Fruit fly (Drosophila melanogaster) whole organism, embryonic: ENCODE data around the gene tws.

Source experiments
- Ada2b ChIP-seq: fragments of 200-800 bp; sonication (Bioruptor generic); IDR thresholded peaks from 2 replicates; pipeline ENCODE4 v1.3.6; 2022; ENCODE audit warnings: missing biosample characterization, missing genetic modification characterization
- Aef1 ChIP-seq: fragments of 200-800 bp; sonication (Bioruptor generic); IDR thresholded peaks from 3 replicates; pipeline ENCODE4 v1.3.6; 2022; ENCODE audit warnings: missing biosample characterization, missing genetic modification characterization
- Antp ChIP-seq: fragments of 200-800 bp; sonication (Bioruptor generic); optimal IDR thresholded peaks from 3 replicates; lab custom pipeline; 2016; ENCODE audit warnings: missing biosample characterization, missing genetic modification characterization
- Atf-2 ChIP-seq: fragments of 200-800 bp; sonication (Bioruptor generic); optimal IDR thresholded peaks from 2 replicates; lab custom pipeline; 2016; ENCODE audit warnings: missing biosample characterization, missing genetic modification characterization
- BEAF-32 ChIP-seq: fragments of 200-800 bp; sonication (Bioruptor generic); optimal IDR thresholded peaks from 3 replicates; lab custom pipeline; 2017; ENCODE audit warnings: missing biosample characterization, missing genetic modification characterization, mild to moderate bottlenecking, moderate library complexity, missing genetic modification reagents
- BtbVII ChIP-seq: fragments of 200-800 bp; sonication (Bioruptor generic); optimal IDR thresholded peaks from 3 replicates; lab custom pipeline; 2017; ENCODE audit warnings: missing biosample characterization, mild to moderate bottlenecking, missing genetic modification characterization
- C15 ChIP-seq: fragments of 200-800 bp; sonication (Bioruptor generic); IDR thresholded peaks from 3 replicates; pipeline ENCODE4 v1.3.6; 2022; ENCODE audit warnings: missing biosample characterization, missing genetic modification characterization
- CG10209 ChIP-seq: fragments of 200-800 bp; sonication (Bioruptor generic); optimal IDR thresholded peaks from 3 replicates; lab custom pipeline; 2017; ENCODE audit warnings: missing biosample characterization, mild to moderate bottlenecking, missing genetic modification characterization, missing genetic modification reagents
- CG12104 ChIP-seq: fragments of 200-800 bp; sonication (Bioruptor generic); optimal IDR thresholded peaks from 3 replicates; lab custom pipeline; 2016; ENCODE audit warnings: missing biosample characterization, missing genetic modification characterization
- CG12391 ChIP-seq: fragments of 200-800 bp; sonication (Bioruptor generic); optimal IDR thresholded peaks from 3 replicates; lab custom pipeline; 2018; ENCODE audit warnings: missing biosample characterization, mild to moderate bottlenecking, missing genetic modification characterization, moderate library complexity
- CG13894 ChIP-seq: fragments of 200-800 bp; sonication (Bioruptor generic); optimal IDR thresholded peaks from 3 replicates; lab custom pipeline; 2018; ENCODE audit warnings: missing biosample characterization, mild to moderate bottlenecking, missing genetic modification characterization, moderate library complexity
- CG14667 ChIP-seq: fragments of 200-800 bp; sonication (Bioruptor generic); IDR thresholded peaks from 2 replicates; pipeline ENCODE4 v1.3.6; 2022; ENCODE audit warnings: missing biosample characterization, missing genetic modification characterization
- CG15514 ChIP-seq: fragments of 200-800 bp; sonication (Bioruptor generic); optimal IDR thresholded peaks from 3 replicates; lab custom pipeline; 2017; ENCODE audit warnings: missing biosample characterization, missing genetic modification characterization, mild to moderate bottlenecking, moderate library complexity, missing genetic modification reagents
- CG18011 ChIP-seq: fragments of 200-800 bp; sonication (Bioruptor generic); optimal IDR thresholded peaks from 2 replicates; lab custom pipeline; 2017; ENCODE audit warnings: missing biosample characterization, missing genetic modification characterization, mild to moderate bottlenecking, moderate library complexity, missing genotype
- CG18262 ChIP-seq: fragments of 200-800 bp; optimal IDR thresholded peaks from 3 replicates; lab custom pipeline; 2019; ENCODE audit warnings: missing biosample characterization, mild to moderate bottlenecking, missing genetic modification characterization, moderate library complexity
- CG18764 ChIP-seq: fragments of 200-800 bp; sonication (Bioruptor generic); optimal IDR thresholded peaks from 3 replicates; lab custom pipeline; 2016; ENCODE audit warnings: missing biosample characterization, missing genetic modification characterization
- CG2202 ChIP-seq: fragments of 200-800 bp; sonication (Bioruptor generic); optimal IDR thresholded peaks from 2 replicates; lab custom pipeline; 2018; ENCODE audit warnings: missing biosample characterization, mild to moderate bottlenecking, missing genetic modification characterization
- CG30431 ChIP-seq: fragments of 200-800 bp; sonication (Bioruptor generic); optimal IDR thresholded peaks from 2 replicates; lab custom pipeline; 2017; ENCODE audit warnings: missing biosample characterization, missing genetic modification characterization
- CG34376 ChIP-seq: fragments of 200-800 bp; sonication (Bioruptor generic); optimal IDR thresholded peaks from 2 replicates; lab custom pipeline; 2018; ENCODE audit warnings: missing biosample characterization, mild to moderate bottlenecking, missing genetic modification characterization
- CG3847 ChIP-seq: fragments of 200-800 bp; sonication (Bioruptor generic); IDR thresholded peaks from 2 replicates; pipeline ENCODE4 v1.3.6; 2022; ENCODE audit warnings: missing biosample characterization, missing genetic modification characterization
- CG4282 ChIP-seq: fragments of 200-800 bp; sonication (Bioruptor generic); optimal IDR thresholded peaks from 2 replicates; lab custom pipeline; 2016; ENCODE audit warnings: missing biosample characterization, missing genetic modification characterization
- CG4328 ChIP-seq: fragments of 200-800 bp; sonication (Bioruptor generic); optimal IDR thresholded peaks from 3 replicates; lab custom pipeline; 2017; ENCODE audit warnings: missing biosample characterization, missing genetic modification reagents, missing genetic modification characterization
- CG4617 ChIP-seq: fragments of 200-800 bp; sonication (Bioruptor generic); optimal IDR thresholded peaks from 3 replicates; lab custom pipeline; 2016; ENCODE audit warnings: missing biosample characterization, missing genetic modification characterization, borderline replicate concordance
- CG5953 ChIP-seq: fragments of 200-800 bp; sonication (Bioruptor generic); IDR thresholded peaks from 2 replicates; pipeline ENCODE4 v1.3.6; 2022; ENCODE audit warnings: missing biosample characterization, missing genetic modification characterization
- CG7987 ChIP-seq: fragments of 200-800 bp; sonication (Bioruptor generic); optimal IDR thresholded peaks from 2 replicates; lab custom pipeline; 2018; ENCODE audit warnings: missing biosample characterization, mild to moderate bottlenecking, missing genetic modification characterization, moderate library complexity
- CkIIα-i1 ChIP-seq: fragments of 200-800 bp; sonication (Bioruptor generic); IDR thresholded peaks from 2 replicates; pipeline ENCODE4 v1.3.6; 2022; ENCODE audit warnings: missing biosample characterization, missing genetic modification characterization
- Dbx ChIP-seq: fragments of 200-800 bp; sonication (Bioruptor generic); IDR thresholded peaks from 3 replicates; pipeline ENCODE4 v1.3.6; 2022; ENCODE audit warnings: missing biosample characterization, missing genetic modification characterization
- Dp ChIP-seq: fragments of 200-800 bp; sonication (Bioruptor generic); optimal IDR thresholded peaks from 2 replicates; lab custom pipeline; 2018; ENCODE audit warnings: missing biosample characterization, mild to moderate bottlenecking, missing genetic modification characterization, moderate library complexity
- ERR ChIP-seq: fragments of 200-800 bp; sonication (Bioruptor generic); optimal IDR thresholded peaks from 2 replicates; lab custom pipeline; 2016; ENCODE audit warnings: missing biosample characterization, missing genetic modification characterization
- Eip74EF ChIP-seq, 2 experiments: fragments of 200-800 bp in 1 of 2; fragments of >200 bp in 1 of 2; sonication (Bioruptor generic) in 1 of 2; optimal IDR thresholded peaks; 2 replicates each; lab custom pipeline; 2017 to 2019; ENCODE audit warnings: missing biosample characterization in 2 of 2, missing genetic modification characterization in 2 of 2, mild to moderate bottlenecking in 1 of 2, moderate library complexity in 1 of 2
- Ets65A ChIP-seq: fragments of 200-800 bp; sonication (Bioruptor generic); peaks from one replicate; lab custom pipeline; 2016; ENCODE audit warnings: missing biosample characterization, missing genetic modification characterization
- Hr51 ChIP-seq, 2 experiments: fragments of 200-800 bp; sonication (Bioruptor generic); optimal IDR thresholded peaks; 2 replicates in 1 of 2; 3 replicates in 1 of 2; lab custom pipeline; 2016 to 2018; ENCODE audit warnings: missing biosample characterization in 2 of 2, missing genetic modification characterization in 2 of 2, mild to moderate bottlenecking in 1 of 2, moderate library complexity in 1 of 2
- Rx ChIP-seq: fragments of 200-800 bp; sonication (Bioruptor generic); IDR thresholded peaks from 2 replicates; pipeline ENCODE4 v1.3.6; 2022; ENCODE audit warnings: missing biosample characterization, missing genetic modification characterization
- Sox102F ChIP-seq: fragments of 200-800 bp; sonication (Bioruptor generic); optimal IDR thresholded peaks from 2 replicates; lab custom pipeline; 2018; ENCODE audit warnings: missing biosample characterization, mild to moderate bottlenecking, missing genetic modification characterization, moderate library complexity
- bbx ChIP-seq: fragments of 200-800 bp; sonication (Bioruptor generic); IDR thresholded peaks from 2 replicates; pipeline ENCODE4 v1.3.6; 2022; ENCODE audit warnings: missing biosample characterization, missing genetic modification characterization; ENCODE audit not compliant: partially characterized antibody
- cato ChIP-seq: fragments of 200-800 bp; sonication (Bioruptor generic); optimal IDR thresholded peaks from 2 replicates; lab custom pipeline; 2016; ENCODE audit warnings: missing biosample characterization, missing genetic modification characterization, borderline replicate concordance
- caup ChIP-seq: fragments of 200-800 bp; sonication (Bioruptor generic); optimal IDR thresholded peaks from 3 replicates; lab custom pipeline; 2017; ENCODE audit warnings: missing biosample characterization, mild to moderate bottlenecking, missing genetic modification characterization, moderate library complexity; ENCODE audit not compliant: severe bottlenecking
- chif ChIP-seq, 2 experiments: fragments of 200-800 bp; sonication (Bioruptor generic); optimal IDR thresholded peaks; 3 replicates each; lab custom pipeline; 2016; ENCODE audit warnings: missing biosample characterization in 2 of 2, missing genetic modification characterization in 2 of 2
- corto ChIP-seq: fragments of 200-800 bp; sonication (Bioruptor generic); optimal IDR thresholded peaks from 2 replicates; lab custom pipeline; 2016; ENCODE audit warnings: missing biosample characterization, mild to moderate bottlenecking, missing genetic modification characterization, moderate library complexity
- crc ChIP-seq: fragments of 200-800 bp; sonication (Bioruptor generic); optimal IDR thresholded peaks from 2 replicates; lab custom pipeline; 2016; ENCODE audit warnings: missing biosample characterization, missing genetic modification characterization
- fd3F ChIP-seq: fragments of 200-800 bp; sonication (Bioruptor generic); optimal IDR thresholded peaks from 2 replicates; lab custom pipeline; 2018; ENCODE audit warnings: missing biosample characterization, mild to moderate bottlenecking, missing genetic modification characterization, moderate library complexity
- lilli ChIP-seq: fragments of 200-800 bp; sonication (Bioruptor generic); optimal IDR thresholded peaks from 3 replicates; lab custom pipeline; 2016; ENCODE audit warnings: missing biosample characterization, missing genetic modification characterization
- nerfin-2 ChIP-seq: fragments of 200-800 bp; sonication (Bioruptor generic); IDR thresholded peaks from 2 replicates; pipeline ENCODE4 v1.3.6; 2022; ENCODE audit warnings: missing biosample characterization, missing genetic modification characterization; ENCODE audit not compliant: partially characterized antibody
- oc ChIP-seq: fragments of 200-800 bp; sonication (Bioruptor generic); optimal IDR thresholded peaks from 2 replicates; lab custom pipeline; 2018; ENCODE audit warnings: missing biosample characterization, mild to moderate bottlenecking, missing genetic modification characterization, moderate library complexity
- pnt ChIP-seq: fragments of 200-800 bp; sonication (Bioruptor generic); optimal IDR thresholded peaks from 3 replicates; lab custom pipeline; 2016; ENCODE audit warnings: missing biosample characterization, missing genetic modification characterization
- pum ChIP-seq: fragments of 200-800 bp; sonication (Bioruptor generic); optimal IDR thresholded peaks from 2 replicates; lab custom pipeline; 2016; ENCODE audit warnings: missing biosample characterization, missing genetic modification characterization
- shn ChIP-seq: fragments of 200-800 bp; sonication (Bioruptor generic); optimal IDR thresholded peaks from 3 replicates; lab custom pipeline; 2016; ENCODE audit warnings: missing biosample characterization, missing genetic modification characterization
- sisA ChIP-seq: fragments of 200-800 bp; sonication (Bioruptor generic); IDR thresholded peaks from 2 replicates; pipeline ENCODE4 v1.3.6; 2022; ENCODE audit warnings: missing biosample characterization, missing genetic modification characterization
- so ChIP-seq: fragments of 200-800 bp; sonication (Bioruptor generic); IDR thresholded peaks from 3 replicates; pipeline ENCODE4 v1.3.6; 2022; ENCODE audit warnings: missing biosample characterization, missing genetic modification characterization
- toy ChIP-seq: fragments of 200-800 bp; sonication (Bioruptor generic); IDR thresholded peaks from 2 replicates; pipeline ENCODE4 v1.3.6; 2022; ENCODE audit warnings: missing biosample characterization, missing genetic modification characterization

Gene tws

dm6 chr3R:10084914-10085313 is 54.7 kb downstream of the tws start (continued):
- TF ChIP-seq so, result no peak
- no peak for TF ChIP-seq CG4282 (GFP tag; lab: Kevin White, UChicago)
- peak; percentile 59 for TF ChIP-seq corto (GFP tag; lab: Kevin White, UChicago)
- TF ChIP-seq Antp (GFP tag; lab: Kevin White, UChicago), result peak; percentile 25
- TF ChIP-seq CG13894 (tag; lab: Kevin White, UChicago), result peak; percentile 20
- peak; percentile 31 for TF ChIP-seq fd3F (GFP tag; lab: Kevin White, UChicago)
- no peak for TF ChIP-seq nerfin-2 (GFP tag; lab: Robert Waterston, UW)
- no peak for TF ChIP-seq Rx (GFP tag; lab: Robert Waterston, UW)
- TF ChIP-seq CG4328 (GFP tag; lab: Kevin White, UChicago), result no peak
- no peak for TF ChIP-seq CG5953 (GFP tag; lab: Robert Waterston, UW)
- 0 out of 3 replicates have a peak, but pooled peaks have one; percentile 61 for TF ChIP-seq C15 (GFP tag; lab: Robert Waterston, UW)
- TF ChIP-seq CG4617 (GFP tag; lab: Kevin White, UChicago), result no peak
- TF ChIP-seq sisA (GFP tag; lab: Robert Waterston, UW), result peak; percentile 33; the same call in 1 of the 2 replicates
- TF ChIP-seq oc (tag; lab: Kevin White, UChicago), result no peak
- TF ChIP-seq ERR (GFP tag; lab: Kevin White, UChicago), result peak; percentile 5
- TF ChIP-seq CG18262 (tag; lab: Kevin White, UChicago), result no peak
- TF ChIP-seq lilli (GFP tag; lab: Kevin White, UChicago), result peak; percentile 79
- TF ChIP-seq bbx, result no peak
- peak; percentile 69 for TF ChIP-seq Aef1 (GFP tag; lab: Robert Waterston, UW)
- no peak for TF ChIP-seq pnt
- TF ChIP-seq Dbx (GFP tag; lab: Robert Waterston, UW), result peak; percentile 81
- TF ChIP-seq CG14667, result 0 out of 2 replicates have a peak, but pooled peaks have one; percentile 14
- no peak for TF ChIP-seq Eip74EF (GFP tag; optimal IDR thresholded peaks at IDR 0.05; lab: Kevin White, UChicago)
- peak; percentile 65 for TF ChIP-seq BtbVII (GFP tag; lab: Kevin White, UChicago)
- TF ChIP-seq shn (GFP tag; lab: Kevin White, UChicago), result no peak
- TF ChIP-seq CG12104 (GFP tag; lab: Kevin White, UChicago), result no peak
- peak; percentile 21 for TF ChIP-seq pum (GFP tag; lab: Kevin White, UChicago)
- TF ChIP-seq CG34376 (GFP tag; lab: Kevin White, UChicago), result no peak
- TF ChIP-seq caup, result peak; percentile 70
- TF ChIP-seq Ada2b, result peak; percentile 49; the same call in 1 of the 2 replicates
- TF ChIP-seq BEAF-32 (GFP tag; lab: Kevin White, UChicago), result no peak
- peak; percentile 25 for TF ChIP-seq CG12391 (tag; lab: Kevin White, UChicago)
- TF ChIP-seq CG30431 (GFP tag; lab: Kevin White, UChicago), result no peak
- TF ChIP-seq Ets65A (GFP tag; lab: Kevin White, UChicago), result peak; percentile 97
- TF ChIP-seq crc, result no peak
- no peak for TF ChIP-seq CG7987
- TF ChIP-seq Atf-2 (GFP tag; lab: Kevin White, UChicago), result no peak
- TF ChIP-seq Dp, result no peak
- no peak for TF ChIP-seq CG18011 (GFP tag; lab: Kevin White, UChicago)
- peak; percentile 14 for TF ChIP-seq CG10209 (GFP tag; lab: Kevin White, UChicago)
- no peak for TF ChIP-seq CG18764 (GFP tag; lab: Kevin White, UChicago)
- TF ChIP-seq toy (GFP tag; lab: Robert Waterston, UW), result no peak
- TF ChIP-seq cato (GFP tag; lab: Kevin White, UChicago), result no peak
- peak; percentile 34 to 37 for TF ChIP-seq Hr51 (GFP tag; optimal IDR thresholded peaks at IDR 0.05; lab: Kevin White, UChicago)
- no peak for TF ChIP-seq CG2202 (tag; lab: Kevin White, UChicago)
- TF ChIP-seq CkIIα-i1 (GFP tag; lab: Robert Waterston, UW), result no peak
- TF ChIP-seq CG15514, result peak; percentile 57
- peak; percentile 7 for TF ChIP-seq Sox102F
- no peak for TF ChIP-seq chif (GFP tag; optimal IDR thresholded peaks at IDR 0.05; lab: Kevin White, UChicago)
- peak; percentile 50 for TF ChIP-seq CG3847 (GFP tag; lab: Robert Waterston, UW)
